Worm (Caenorhabditis elegans) whole organism, L3 larva: ENCODE data around the gene C09G12.17.
A peak's percentile ranks its signal among the peaks of the same experiment; 100 is the strongest.

Experiments
- R02D3.7 ChIP-seq: fragments of 150-350 bp; optimal IDR thresholded peaks from 2 replicates; lab custom pipeline; 2014; ENCODE audit warnings: missing biosample characterization, missing genetic modification characterization
- ZK546.5 ChIP-seq: sonication (generic microtip); optimal IDR thresholded peaks from 2 replicates; lab custom pipeline; 2017; ENCODE audit warnings: missing biosample characterization, missing genetic modification characterization
- ama-1 ChIP-seq: fragments of 150-350 bp; optimal IDR thresholded peaks from 2 replicates; lab custom pipeline; 2018
- ceh-28 ChIP-seq: fragments of 150-350 bp; optimal IDR thresholded peaks from 2 replicates; lab custom pipeline; 2014; ENCODE audit warnings: missing biosample characterization, missing genetic modification reagents, missing genetic modification characterization
- ceh-9 ChIP-seq: sonication (generic microtip); optimal IDR thresholded peaks from 2 replicates; lab custom pipeline; 2018; ENCODE audit warnings: missing biosample characterization, missing genetic modification characterization
- egl-27 ChIP-seq: sonication (generic microtip); optimal IDR thresholded peaks from 4 replicates; lab custom pipeline; 2017; ENCODE audit warnings: missing biosample characterization, missing genetic modification reagents, missing genetic modification characterization
- egl-5 ChIP-seq: fragments of 150-350 bp; optimal IDR thresholded peaks from 2 replicates; lab custom pipeline; 2017; ENCODE audit warnings: missing biosample characterization, missing genetic modification reagents, missing genetic modification characterization, inconsistent platforms
- elt-1 ChIP-seq: fragments of 150-350 bp; optimal IDR thresholded peaks from 2 replicates; lab custom pipeline; 2014; ENCODE audit warnings: missing biosample characterization, missing genetic modification characterization
- elt-3 ChIP-seq, 3 experiments: fragments of 150-350 bp in 1 of 3; sonication (generic microtip) in 2 of 3; optimal IDR thresholded peaks; 2 replicates in 2 of 3; 4 replicates in 1 of 3; lab custom pipeline; 2014 to 2017; ENCODE audit warnings: missing biosample characterization in 3 of 3, missing genetic modification characterization in 3 of 3
- fkh-10 ChIP-seq: sonication (generic microtip); optimal IDR thresholded peaks from 2 replicates; lab custom pipeline; 2017; ENCODE audit warnings: missing biosample characterization, missing genetic modification reagents, missing genetic modification characterization
- fkh-2 ChIP-seq: fragments of 150-350 bp; optimal IDR thresholded peaks from 2 replicates; lab custom pipeline; 2014; ENCODE audit warnings: missing biosample characterization, missing genetic modification reagents, missing genetic modification characterization
- fos-1 ChIP-seq: fragments of 150-350 bp; optimal IDR thresholded peaks from 2 replicates; lab custom pipeline; 2014; ENCODE audit warnings: missing biosample characterization, missing genetic modification characterization
- hmg-11 ChIP-seq: sonication (generic microtip); optimal IDR thresholded peaks from 2 replicates; lab custom pipeline; 2016; ENCODE audit warnings: missing genetic modification characterization, missing compliant biosample characterization
- jun-1 ChIP-seq: fragments of 150-350 bp; optimal IDR thresholded peaks from 2 replicates; lab custom pipeline; 2014; ENCODE audit warnings: missing biosample characterization, missing genetic modification reagents, missing genetic modification characterization
- lin-15B ChIP-seq: fragments of 150-350 bp; optimal IDR thresholded peaks from 2 replicates; lab custom pipeline; 2014; ENCODE audit warnings: missing biosample characterization, missing genetic modification characterization
- lin-39 ChIP-seq: fragments of 150-350 bp; optimal IDR thresholded peaks from 2 replicates; lab custom pipeline; 2018; ENCODE audit warnings: missing biosample characterization, missing genetic modification reagents, missing genetic modification characterization
- mdl-1 ChIP-seq: fragments of 150-350 bp; optimal IDR thresholded peaks from 2 replicates; lab custom pipeline; 2014; ENCODE audit warnings: missing biosample characterization, missing genetic modification characterization
- mml-1 ChIP-seq: fragments of 150-350 bp; sonication (generic microtip); optimal IDR thresholded peaks from 3 replicates; lab custom pipeline; 2014; ENCODE audit warnings: missing biosample characterization, missing genetic modification characterization
- nfya-1 ChIP-seq: sonication (generic microtip); optimal IDR thresholded peaks from 2 replicates; lab custom pipeline; 2017; ENCODE audit warnings: missing genetic modification characterization, mild to moderate bottlenecking, missing compliant biosample characterization, antibody characterized with exemption, moderate library complexity; ENCODE audit not compliant: insufficient read depth
- nhr-23 ChIP-seq: fragments of 150-350 bp; optimal IDR thresholded peaks from 2 replicates; lab custom pipeline; 2014; ENCODE audit warnings: missing biosample characterization, missing genetic modification reagents, missing genetic modification characterization
- nhr-28 ChIP-seq: fragments of 150-350 bp; optimal IDR thresholded peaks from 2 replicates; lab custom pipeline; 2014; ENCODE audit warnings: missing biosample characterization, missing genetic modification characterization
- nhr-67 ChIP-seq: fragments of 150-350 bp; optimal IDR thresholded peaks from 2 replicates; lab custom pipeline; 2014; ENCODE audit warnings: missing biosample characterization, missing genetic modification characterization
- pha-4 ChIP-seq: fragments of 150-350 bp; optimal IDR thresholded peaks from 2 replicates; lab custom pipeline; 2014; ENCODE audit warnings: missing biosample characterization, missing genetic modification reagents, missing genetic modification characterization
- pqm-1 ChIP-seq: fragments of 150-350 bp; optimal IDR thresholded peaks from 2 replicates; lab custom pipeline; 2017; ENCODE audit warnings: missing biosample characterization, missing genetic modification characterization, inconsistent platforms
- snpc-4 ChIP-seq: fragments of 150-350 bp; optimal IDR thresholded peaks from 2 replicates; lab custom pipeline; 2014; ENCODE audit warnings: missing biosample characterization, missing genetic modification characterization
- tbx-2 ChIP-seq: sonication (generic microtip); optimal IDR thresholded peaks from 2 replicates; lab custom pipeline; 2016; ENCODE audit warnings: mild to moderate bottlenecking, missing genetic modification characterization, missing compliant biosample characterization
- unc-39 ChIP-seq: sonication (generic microtip); optimal IDR thresholded peaks from 4 replicates; lab custom pipeline; 2017; ENCODE audit warnings: missing biosample characterization, missing genetic modification characterization
- unc-62 ChIP-seq: fragments of 150-350 bp; sonication (generic microtip); optimal IDR thresholded peaks from 4 replicates; lab custom pipeline; 2014; ENCODE audit warnings: missing biosample characterization, missing genetic modification reagents, missing genetic modification characterization
- zag-1 ChIP-seq: fragments of 150-350 bp; optimal IDR thresholded peaks from 2 replicates; lab custom pipeline; 2014; ENCODE audit warnings: missing biosample characterization, missing genetic modification characterization
- ztf-11 ChIP-seq: fragments of 150-350 bp; optimal IDR thresholded peaks from 2 replicates; lab custom pipeline; 2014; ENCODE audit warnings: missing biosample characterization, missing genetic modification characterization
- ztf-4 ChIP-seq: fragments of 150-350 bp; optimal IDR thresholded peaks from 2 replicates; lab custom pipeline; 2014; ENCODE audit warnings: missing biosample characterization, missing genetic modification characterization

The C09G12.17 gene

ce11 chrIV:3524584-3525020 lies 28.3 kb upstream of the C09G12.17 start (continued):
- peak; percentile 25 for TF ChIP-seq nfya-1
- peak; percentile 41 for TF ChIP-seq pha-4 (tag; lab: Kevin White, UChicago)

ce11 chrIV:3523419-3523818 lies 27.2 kb upstream of the C09G12.17 start:
- TF ChIP-seq nhr-67 (tag; lab: Kevin White, UChicago) = no peak
- TF ChIP-seq jun-1 (tag; lab: Kevin White, UChicago) = no peak
- TF ChIP-seq lin-39 = no peak
- no peak for TF ChIP-seq egl-27 (tag; lab: Kevin White, UChicago)
- TF ChIP-seq ZK546.5 = no peak
- no peak for TF ChIP-seq unc-62
- TF ChIP-seq unc-39 = no peak
- no peak for TF ChIP-seq ztf-4
- no peak for TF ChIP-seq elt-3 (tag; optimal IDR thresholded peaks at IDR 0.05; lab: Kevin White, UChicago)

ce11 chrIV:3521710-3522109 lies 25.5 kb upstream of the C09G12.17 start:
- TF ChIP-seq mdl-1 (tag; lab: Kevin White, UChicago) (no peak), hmg-11 (tag; lab: Kevin White, UChicago) (no peak), nhr-23 (tag; lab: Kevin White, UChicago) (peak; percentile 7), fkh-2 (tag; lab: Kevin White, UChicago) (no peak)

ce11 chrIV:3520957-3521356 lies 24.7 kb upstream of the C09G12.17 start:
- peak; percentile 27 for TF ChIP-seq lin-39
- TF ChIP-seq tbx-2 (tag; lab: Kevin White, UChicago) = peak; percentile 22
- TF ChIP-seq nfya-1 = peak; percentile 40
- peak; percentile 73 for TF ChIP-seq hmg-11 (tag; lab: Kevin White, UChicago)
- TF ChIP-seq egl-5 (tag; lab: Kevin White, UChicago) = peak; percentile 33
- TF ChIP-seq R02D3.7 (tag; lab: Kevin White, UChicago) = no peak
- no peak for TF ChIP-seq elt-3 (tag; optimal IDR thresholded peaks at IDR 0.05; lab: Kevin White, UChicago)

ce11 chrIV:3520374-3520773 lies 24.1 kb upstream of the C09G12.17 start:
- peak; percentile 13 for TF ChIP-seq lin-39
- TF ChIP-seq fkh-10 = no peak

- TF ChIP-seq snpc-4 (tag; lab: Kevin White, UChicago) (peak; percentile 95), nfya-1 (peak; percentile 63), lin-15B (peak; percentile 1), lin-39 (peak; percentile 24), unc-62 (no peak), elt-1 (tag; lab: Kevin White, UChicago) (no peak), pha-4 (tag; lab: Kevin White, UChicago) (no peak), hmg-11 (tag; lab: Kevin White, UChicago) (peak; percentile 67), nhr-28 (tag; lab: Kevin White, UChicago) (no peak), ceh-28 (peak; percentile 28), nhr-23 (tag; lab: Kevin White, UChicago) (peak; percentile 30), pqm-1 (tag; lab: Kevin White, UChicago) (no peak)
- TF ChIP-seq, all 47 proteins: peak for 7
Observed at ce11 chrIV:3519352-3519751, 23.1 kb upstream of the C09G12.17 start.

ce11 chrIV:3517582-3517981 lies 21.3 kb upstream of the C09G12.17 start:
- no peak for TF ChIP-seq nfya-1
- TF ChIP-seq unc-62 = no peak
- TF ChIP-seq ztf-11 (tag; lab: Kevin White, UChicago) = no peak
- TF ChIP-seq mml-1 (tag; lab: Kevin White, UChicago) = no peak
- no peak for TF ChIP-seq egl-5 (tag; lab: Kevin White, UChicago)
- TF ChIP-seq ama-1 (lab: Kevin White, UChicago) = no peak
- TF ChIP-seq zag-1 = no peak
- no peak for TF ChIP-seq fos-1 (tag; lab: Kevin White, UChicago)
- no peak for TF ChIP-seq ceh-9 (tag; lab: Kevin White, UChicago)
- TF ChIP-seq egl-27 (tag; lab: Kevin White, UChicago) = no peak
